Fruit fly (Drosophila melanogaster) whole organism, adult: Measurements from ENCODE around the gene Elba3.

Experiments
- CG11617 ChIP-seq: fragments of 200-800 bp; sonication (Bioruptor generic); optimal IDR thresholded peaks from 2 replicates; lab custom pipeline; 2017; ENCODE audit warnings: mild to moderate bottlenecking, missing biosample characterization, missing genetic modification reagents, missing genetic modification characterization
- CG12768 ChIP-seq: fragments of 200-800 bp; sonication (Bioruptor generic); optimal IDR thresholded peaks from 2 replicates; lab custom pipeline; 2017; ENCODE audit warnings: missing biosample characterization, missing genetic modification characterization, mild to moderate bottlenecking, moderate library complexity, missing genetic modification reagents
- CG14711 ChIP-seq: fragments of 200-800 bp; sonication (Bioruptor generic); optimal IDR thresholded peaks from 2 replicates; lab custom pipeline; 2018; ENCODE audit warnings: missing biosample characterization, mild to moderate bottlenecking, missing genetic modification characterization, moderate library complexity
- CG1620 ChIP-seq: fragments of 200-800 bp; sonication (Bioruptor generic); optimal IDR thresholded peaks from 2 replicates; lab custom pipeline; 2016; ENCODE audit warnings: missing biosample characterization, missing genetic modification characterization
- CG33017 ChIP-seq: fragments of 200-800 bp; sonication (Bioruptor generic); optimal IDR thresholded peaks from 2 replicates; lab custom pipeline; 2018; ENCODE audit warnings: missing biosample characterization, mild to moderate bottlenecking, missing genetic modification characterization, moderate library complexity
- CG5204 ChIP-seq: fragments of 200-800 bp; sonication (Bioruptor generic); optimal IDR thresholded peaks from 2 replicates; lab custom pipeline; 2016; ENCODE audit warnings: missing biosample characterization, missing genetic modification characterization
- CG7045 ChIP-seq: fragments of 200-800 bp; sonication (Bioruptor generic); optimal IDR thresholded peaks from 2 replicates; lab custom pipeline; 2017; ENCODE audit warnings: missing biosample characterization, mild to moderate bottlenecking, missing genetic modification characterization
- CG7101 ChIP-seq: fragments of 200-800 bp; sonication (Bioruptor generic); optimal IDR thresholded peaks from 2 replicates; lab custom pipeline; 2018; ENCODE audit warnings: missing biosample characterization, mild to moderate bottlenecking, missing genetic modification characterization, moderate library complexity
- Clk ChIP-seq: fragments of 200-800 bp; sonication (Bioruptor generic); optimal IDR thresholded peaks from 2 replicates; lab custom pipeline; 2017; ENCODE audit warnings: missing biosample characterization, missing genetic modification characterization
- Crg-1 ChIP-seq: fragments of 200-800 bp; sonication (Bioruptor generic); optimal IDR thresholded peaks from 2 replicates; lab custom pipeline; 2016; ENCODE audit warnings: missing biosample characterization, missing genetic modification characterization
- Hr96 ChIP-seq: fragments of 200-800 bp; sonication (Bioruptor generic); optimal IDR thresholded peaks from 2 replicates; lab custom pipeline; 2016; ENCODE audit warnings: missing biosample characterization, missing genetic modification characterization
- Mnt ChIP-seq: fragments of 200-800 bp; sonication (Bioruptor generic); optimal IDR thresholded peaks from 2 replicates; lab custom pipeline; 2016; ENCODE audit warnings: missing biosample characterization, mild to moderate bottlenecking, missing genetic modification characterization
- bab1 ChIP-seq: fragments of 200-800 bp; sonication (Bioruptor generic); optimal IDR thresholded peaks from 3 replicates; lab custom pipeline; 2019; ENCODE audit warnings: missing biosample characterization, mild to moderate bottlenecking, missing genetic modification characterization, moderate library complexity
- cic ChIP-seq: fragments of 200-800 bp; sonication (Bioruptor generic); optimal IDR thresholded peaks from 2 replicates; lab custom pipeline; 2017; ENCODE audit warnings: missing biosample characterization, mild to moderate bottlenecking, missing genetic modification characterization, moderate library complexity
- cnc ChIP-seq, 2 experiments: fragments of >200 bp; optimal IDR thresholded peaks; 2 replicates each; lab custom pipeline; 2017
- kay ChIP-seq: fragments of 200-800 bp; sonication (Bioruptor generic); peaks from one replicate; lab custom pipeline; 2016; ENCODE audit warnings: missing biosample characterization, missing genetic modification characterization, borderline replicate concordance
- ovo ChIP-seq: fragments of 200-800 bp; sonication (Bioruptor generic); optimal IDR thresholded peaks from 2 replicates; lab custom pipeline; 2016; ENCODE audit warnings: missing biosample characterization, missing genetic modification characterization
- pad ChIP-seq: fragments of 200-800 bp; sonication (Bioruptor generic); optimal IDR thresholded peaks from 3 replicates; lab custom pipeline; 2017; ENCODE audit warnings: missing biosample characterization, missing genetic modification characterization, mild to moderate bottlenecking, moderate library complexity, missing genetic modification reagents
- tj ChIP-seq: fragments of 200-800 bp; sonication (Bioruptor generic); optimal IDR thresholded peaks from 3 replicates; lab custom pipeline; 2017; ENCODE audit warnings: missing biosample characterization, mild to moderate bottlenecking, missing genetic modification characterization, moderate library complexity
- toe ChIP-seq: fragments of 200-800 bp; sonication (Bioruptor generic); optimal IDR thresholded peaks from 2 replicates; lab custom pipeline; 2016; ENCODE audit warnings: missing biosample characterization, missing genetic modification characterization

Gene Elba3

DNA sequence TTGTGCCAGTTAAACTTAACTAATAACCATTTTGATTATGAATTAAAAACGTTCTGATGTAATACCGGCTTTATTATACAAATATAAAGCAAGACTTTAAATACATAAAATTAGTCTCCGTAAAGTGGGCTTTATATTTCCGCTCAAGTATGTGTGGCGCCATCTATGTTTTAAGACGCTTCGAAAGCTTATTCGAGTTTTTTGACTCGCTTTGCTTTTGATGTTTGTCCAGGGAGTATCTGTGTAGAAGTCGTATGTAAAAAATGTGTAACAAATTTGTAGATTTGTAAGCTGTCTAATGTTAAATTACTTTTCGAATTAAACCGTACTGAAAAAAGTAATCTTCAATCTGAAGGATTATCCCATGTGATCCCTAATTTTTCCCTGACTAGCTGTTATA lies 26.4 kb upstream of the Elba3 start:
- TF ChIP-seq cnc (optimal IDR thresholded peaks at IDR 0.05; lab: Kevin White, UChicago) = no peak
- peak; percentile 2 for TF ChIP-seq kay
- TF ChIP-seq CG11617 (GFP tag; lab: Kevin White, UChicago) = no peak

DNA sequence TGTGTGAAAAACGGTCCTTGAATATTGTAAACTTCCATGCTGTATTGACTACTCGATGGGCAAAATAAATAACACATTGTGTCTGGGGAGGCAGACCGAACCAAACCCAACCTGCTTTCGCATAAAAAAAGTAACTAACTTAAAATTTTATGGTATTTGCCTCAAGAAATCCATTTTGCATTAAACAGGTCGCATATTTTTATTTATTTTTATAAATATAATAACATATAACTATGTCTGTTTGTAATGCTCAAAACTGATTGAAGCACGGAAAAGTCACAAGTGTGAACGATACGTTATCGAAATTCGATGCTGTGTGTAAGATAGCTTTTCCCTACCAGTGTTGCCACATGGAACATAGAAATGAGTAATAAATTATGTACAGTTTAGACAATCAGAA lies 4.9 kb upstream of the Elba3 start, which contains the start of gene CG11929:
CG11929 (plus strand) TSS at position 301 of the 400 bp plus-strand sequence.
- TF ChIP-seq cic (no peak), tj (GFP tag; lab: Kevin White, UChicago) (no peak), CG11617 (GFP tag; lab: Kevin White, UChicago) (no peak), CG12768 (GFP tag; lab: Kevin White, UChicago) (no peak), ovo (no peak), CG7101 (tag; lab: Kevin White, UChicago) (no peak), Mnt (GFP tag; lab: Kevin White, UChicago) (no peak), pad (GFP tag; lab: Kevin White, UChicago) (no peak), CG14711 (tag; lab: Kevin White, UChicago) (no peak), CG5204 (GFP tag; lab: Kevin White, UChicago) (no peak), Crg-1 (no peak)

DNA sequence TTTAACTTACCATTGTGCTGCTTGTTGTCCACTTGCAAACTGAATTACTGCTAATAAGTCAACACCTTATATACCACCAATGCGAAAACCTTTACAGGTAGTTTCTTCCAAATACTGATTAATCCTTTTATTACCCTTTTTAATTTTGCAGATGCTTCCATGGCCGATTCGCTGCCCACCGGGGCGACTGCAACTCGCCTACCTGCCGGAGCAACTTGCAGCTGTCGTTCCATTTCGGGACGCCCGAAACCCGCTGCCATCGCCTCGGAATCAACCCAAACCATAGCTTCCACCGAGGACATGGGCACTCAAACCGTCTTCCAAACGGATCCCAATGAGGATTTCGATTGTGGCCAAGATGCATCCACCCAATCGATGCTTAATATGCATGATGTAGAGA lies 3.0 kb upstream of the Elba3 start, which contains the start of gene Elba1:
Elba1 (minus strand) TSS at position 101 of the 400 bp plus-strand sequence.
- no peak for TF ChIP-seq Mnt (GFP tag; lab: Kevin White, UChicago)
- TF ChIP-seq Crg-1 = no peak
- TF ChIP-seq ovo = no peak
- no peak for TF ChIP-seq tj (GFP tag; lab: Kevin White, UChicago)
- TF ChIP-seq CG5204 (GFP tag; lab: Kevin White, UChicago) = no peak

DNA sequence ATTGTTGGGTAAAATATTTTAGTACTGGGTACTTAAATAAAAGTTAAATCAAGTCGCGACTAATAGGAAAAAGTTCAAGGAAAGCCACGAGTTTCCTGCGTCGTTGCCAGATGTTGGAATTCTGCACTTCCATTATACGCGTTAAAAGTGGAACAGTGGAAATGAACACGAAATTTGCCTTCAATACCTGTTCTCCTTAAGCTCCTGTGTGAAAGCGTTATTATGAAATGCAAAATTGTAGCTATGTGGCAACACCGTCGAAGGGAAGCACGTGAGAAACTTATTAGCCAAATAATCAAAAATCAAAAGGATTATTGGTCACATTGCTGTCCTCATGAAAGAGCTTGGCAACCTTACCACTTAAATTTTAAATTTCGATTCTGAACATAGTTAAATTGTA lies 3.3 kb downstream of the Elba3 start, which contains the start of gene CG3251:
CG3251 (minus strand) TSS at position 101 of the 400 bp plus-strand sequence.
- TF ChIP-seq CG7045 (GFP tag; lab: Kevin White, UChicago) (no peak), CG12768 (GFP tag; lab: Kevin White, UChicago) (no peak), kay (no peak), CG33017 (no peak), Clk (GFP tag; lab: Kevin White, UChicago) (no peak), cnc (optimal IDR thresholded peaks at IDR 0.05; lab: Kevin White, UChicago) (no peak), CG7101 (tag; lab: Kevin White, UChicago) (no peak), cic (no peak), Crg-1 (no peak), CG11617 (GFP tag; lab: Kevin White, UChicago) (no peak), tj (GFP tag; lab: Kevin White, UChicago) (no peak), CG14711 (tag; lab: Kevin White, UChicago) (no peak), pad (GFP tag; lab: Kevin White, UChicago) (no peak), Hr96 (GFP tag; lab: Kevin White, UChicago) (no peak), ovo (no peak), bab1 (no peak), toe (no peak), CG1620 (no peak)

DNA sequence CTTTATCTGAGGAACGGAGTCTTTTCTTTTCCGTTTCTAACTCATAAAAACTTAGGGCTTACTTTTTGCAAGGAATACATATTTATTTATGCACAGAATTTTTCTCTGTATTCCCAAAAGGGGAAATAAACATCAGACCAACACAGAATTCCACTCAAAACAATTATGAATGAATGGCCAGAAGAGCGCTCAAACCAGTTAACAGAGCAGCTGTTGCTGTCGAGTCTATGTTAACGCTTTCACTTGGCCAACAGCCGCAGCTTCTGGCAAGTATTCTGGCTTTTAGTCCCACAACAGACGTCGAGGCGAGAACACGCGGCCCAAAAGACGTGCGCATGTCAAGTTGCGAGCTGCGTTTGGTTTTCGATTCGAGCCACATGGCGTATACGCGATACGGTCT lies 7.1 kb downstream of the Elba3 start, which contains the start of gene dcma:
dcma (plus strand) TSS at position 301 of the 400 bp plus-strand sequence.
- no peak for TF ChIP-seq CG12768 (GFP tag; lab: Kevin White, UChicago)
- TF ChIP-seq ovo = no peak
- TF ChIP-seq toe = no peak
- no peak for TF ChIP-seq tj (GFP tag; lab: Kevin White, UChicago)
- TF ChIP-seq CG7101 (tag; lab: Kevin White, UChicago) = no peak
- no peak for TF ChIP-seq kay
- TF ChIP-seq CG11617 (GFP tag; lab: Kevin White, UChicago) = no peak
- TF ChIP-seq cic = no peak
- TF ChIP-seq CG1620 = no peak
- TF ChIP-seq CG5204 (GFP tag; lab: Kevin White, UChicago) = no peak
- TF ChIP-seq pad (GFP tag; lab: Kevin White, UChicago) = no peak
- no peak for TF ChIP-seq bab1
- TF ChIP-seq Mnt (GFP tag; lab: Kevin White, UChicago) = no peak
- TF ChIP-seq Clk (GFP tag; lab: Kevin White, UChicago) = no peak

DNA sequence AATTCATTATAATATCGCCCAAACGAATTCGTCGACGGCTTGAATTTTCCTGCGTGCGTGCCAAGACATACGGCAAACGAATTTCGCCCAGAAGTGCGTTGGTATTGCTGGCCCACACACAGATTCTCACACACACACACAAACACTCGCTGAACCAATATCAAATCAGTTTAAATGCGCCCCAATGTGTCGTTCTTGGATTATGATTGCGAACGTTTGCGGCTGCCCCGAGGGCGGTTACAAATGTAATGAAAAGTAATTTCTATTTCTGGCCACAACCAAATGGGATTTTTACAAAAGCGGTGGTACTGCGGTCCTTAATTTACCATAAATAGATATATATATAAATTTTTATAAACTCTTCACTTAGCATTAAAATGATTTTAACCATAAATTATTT lies 11.5 kb downstream of the Elba3 start:
- TF ChIP-seq CG5204 (GFP tag; lab: Kevin White, UChicago) (no peak), bab1 (no peak), ovo (no peak), pad (GFP tag; lab: Kevin White, UChicago) (no peak), CG7101 (tag; lab: Kevin White, UChicago) (no peak), CG14711 (tag; lab: Kevin White, UChicago) (no peak), Mnt (GFP tag; lab: Kevin White, UChicago) (no peak), Crg-1 (no peak), toe (no peak), Clk (GFP tag; lab: Kevin White, UChicago) (no peak), CG7045 (GFP tag; lab: Kevin White, UChicago) (no peak), CG12768 (GFP tag; lab: Kevin White, UChicago) (no peak), kay (no peak), CG33017 (no peak), CG11617 (GFP tag; lab: Kevin White, UChicago) (no peak)

DNA sequence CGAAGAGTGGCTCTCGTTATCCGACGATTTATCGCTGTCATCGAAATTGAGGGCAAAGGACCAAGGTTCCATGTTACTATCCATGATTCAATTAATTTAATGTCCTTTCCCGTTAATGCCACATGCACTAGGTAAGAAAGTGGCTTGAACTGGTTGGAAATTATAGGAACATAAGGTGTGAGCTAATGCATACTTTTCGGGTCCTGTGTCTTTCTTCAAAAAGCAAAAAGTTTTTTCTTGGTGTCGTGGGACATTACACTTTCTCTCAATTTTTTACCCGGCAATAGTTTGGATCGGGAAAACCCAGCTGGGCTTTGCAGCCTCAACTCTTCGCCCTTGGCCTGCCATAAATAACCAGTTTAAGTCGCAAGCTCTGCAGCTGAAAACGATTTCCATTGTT lies 14.1 kb downstream of the Elba3 start, which contains the start of gene Taf12L:
Taf12L (minus strand) TSS at position 101 of the 400 bp plus-strand sequence.
- TF ChIP-seq CG14711 (tag; lab: Kevin White, UChicago) (no peak), CG7045 (GFP tag; lab: Kevin White, UChicago) (no peak), toe (no peak), Clk (GFP tag; lab: Kevin White, UChicago) (no peak), cnc (optimal IDR thresholded peaks at IDR 0.05; lab: Kevin White, UChicago) (no peak), CG7101 (tag; lab: Kevin White, UChicago) (no peak)
